Fruit fly (Drosophila melanogaster) whole organism, prepupa: ENCODE results near the gene CG12061.

Experiments
- CG32006 ChIP-seq: fragments of 200-800 bp; sonication (Bioruptor generic); optimal IDR thresholded peaks from 3 replicates; lab custom pipeline; 2017; ENCODE audit warnings: missing biosample characterization, mild to moderate bottlenecking, missing genetic modification characterization
- CG6854 ChIP-seq: fragments of 200-800 bp; sonication (Bioruptor generic); optimal IDR thresholded peaks from 2 replicates; lab custom pipeline; 2017; ENCODE audit warnings: missing biosample characterization, mild to moderate bottlenecking, missing genetic modification characterization
- Ets21C ChIP-seq: fragments of 200-800 bp; sonication (Bioruptor generic); optimal IDR thresholded peaks from 3 replicates; lab custom pipeline; 2016; ENCODE audit warnings: missing biosample characterization, missing genetic modification characterization
- Sox102F ChIP-seq: fragments of 200-800 bp; sonication (Bioruptor generic); optimal IDR thresholded peaks from 2 replicates; lab custom pipeline; 2016; ENCODE audit warnings: missing biosample characterization, mild to moderate bottlenecking, missing genetic modification characterization
- acj6 ChIP-seq: fragments of 200-800 bp; sonication (Bioruptor generic); optimal IDR thresholded peaks from 3 replicates; lab custom pipeline; 2016; ENCODE audit warnings: missing biosample characterization, missing genetic modification characterization
- ss ChIP-seq, 2 experiments: fragments of 200-800 bp; sonication (Bioruptor generic); optimal IDR thresholded peaks; 2 replicates in 1 of 2; 3 replicates in 1 of 2; lab custom pipeline; 2017 to 2018; ENCODE audit warnings: mild to moderate bottlenecking in 2 of 2, missing biosample characterization in 2 of 2, missing genetic modification characterization in 2 of 2, moderate library complexity in 1 of 2

DNA sequence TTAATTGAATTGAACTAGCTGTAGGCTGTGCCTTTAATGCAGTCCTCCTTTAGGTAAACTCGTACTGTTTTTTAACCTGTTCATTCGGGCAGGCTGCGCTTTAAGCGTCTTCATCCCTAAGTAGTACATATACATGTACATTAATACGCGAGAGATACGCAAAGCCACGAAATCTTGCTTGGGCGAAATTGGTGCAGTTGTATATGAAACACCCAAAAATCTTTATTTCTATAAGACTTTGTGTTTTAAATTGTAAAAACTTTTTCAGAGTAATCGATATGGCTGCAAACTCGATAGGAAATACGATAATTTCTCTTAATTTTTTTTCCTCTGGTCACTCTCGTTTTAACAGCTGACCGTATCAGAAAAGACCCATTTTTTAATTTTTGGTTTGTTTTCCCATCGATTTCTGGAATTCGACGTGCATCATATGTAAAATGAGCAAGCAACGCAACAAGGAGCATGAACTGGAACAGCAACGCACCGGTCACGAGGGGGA, 46.6 kb downstream of the CG12061 start, which contains the start of the genes CG17163 and CG17168:
- no peak for TF ChIP-seq CG6854 (GFP tag; lab: Kevin White, UChicago)
- TF ChIP-seq Sox102F (GFP tag; lab: Kevin White, UChicago) = no peak
- TF ChIP-seq Ets21C (GFP tag; lab: Kevin White, UChicago) = no peak
- no peak for TF ChIP-seq CG32006 (GFP tag; lab: Kevin White, UChicago)
- no peak for TF ChIP-seq acj6 (GFP tag; lab: Kevin White, UChicago)
- no peak for TF ChIP-seq ss (GFP tag; optimal IDR thresholded peaks at IDR 0.05; lab: Kevin White, UChicago)
